Fruit fly (Drosophila melanogaster): Measurements from ENCODE around the gene bun.

DNA sequence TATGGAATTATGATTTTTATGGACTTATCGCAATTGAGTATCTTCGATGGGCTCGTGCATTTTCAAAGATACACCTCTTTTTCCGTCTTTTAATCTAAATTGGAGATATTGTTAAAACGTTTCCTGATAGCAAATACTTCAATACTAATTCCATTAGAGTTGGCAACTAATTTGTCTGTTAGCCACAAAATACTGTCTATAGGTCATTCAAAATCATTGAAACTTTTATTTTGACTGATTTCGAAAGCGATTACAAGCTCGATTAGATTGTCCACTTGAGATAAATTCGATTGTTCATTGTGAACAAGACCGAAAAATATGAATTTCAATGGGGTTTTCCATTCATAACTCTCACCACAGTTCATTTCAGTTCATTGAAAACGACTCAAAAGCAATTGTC lies 70.3 kb downstream of the bun start:
- no peak for TF ChIP-seq CG32121 (GFP tag; IDR thresholded peaks at IDR 0.05)
- TF ChIP-seq CG34367 (tag; optimal IDR thresholded peaks at IDR 0.05): no peak
- TF ChIP-seq CG10348 (GFP tag; IDR thresholded peaks at IDR 0.05): no peak
- no peak for TF ChIP-seq CG13204 (GFP tag; optimal IDR thresholded peaks at IDR 0.05)
- TF ChIP-seq CG14655 (GFP tag; optimal IDR thresholded peaks at IDR 0.05): no peak
- TF ChIP-seq CG12605 (GFP tag; IDR thresholded peaks at IDR 0.05): no peak
